Fruit fly (Drosophila melanogaster): ENCODE results near the gene CG42327.

Gene CG42327

DNA sequence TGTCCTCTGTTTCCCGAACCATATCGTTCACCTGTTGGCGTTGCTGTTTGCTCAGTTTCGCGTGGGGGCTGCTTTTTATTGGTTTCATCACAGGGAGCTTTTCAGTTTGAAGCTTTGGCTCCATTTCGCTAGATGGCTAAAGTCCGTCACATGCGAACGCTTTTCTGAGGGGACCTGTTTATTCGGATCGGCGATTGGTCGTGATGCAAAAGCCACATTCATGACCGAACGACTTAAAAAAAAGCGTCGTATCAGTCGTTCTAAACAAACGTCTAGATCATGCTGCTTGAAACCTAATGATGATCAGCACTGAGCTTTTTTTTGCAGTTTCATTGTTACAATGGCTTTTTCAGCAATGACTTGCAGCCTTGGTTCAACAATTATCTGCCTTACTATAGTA is 34.0 kb downstream of the CG42327 start, which contains the start of gene CG6908 (continued):
- TF ChIP-seq CG2202 (tag; optimal IDR thresholded peaks at IDR 0.05) (no peak), luna (GFP tag; optimal IDR thresholded peaks at IDR 0.05) (no peak), CG4424 (GFP tag; optimal IDR thresholded peaks at IDR 0.05) (no peak), CG4707 (GFP tag; optimal IDR thresholded peaks at IDR 0.05) (no peak), CG15269 (tag; optimal IDR thresholded peaks at IDR 0.05) (no peak), CG17912 (GFP tag; optimal IDR thresholded peaks at IDR 0.05) (no peak), nom (GFP tag; optimal IDR thresholded peaks at IDR 0.05) (no peak), ems (GFP tag; optimal IDR thresholded peaks at IDR 0.05) (no peak), slbo (GFP tag; IDR thresholded peaks at IDR 0.05) (peak; percentile 33; the same call in 1 of the 2 replicates), odd (GFP tag; optimal IDR thresholded peaks at IDR 0.05) (no peak), jing (GFP tag; optimal IDR thresholded peaks at IDR 0.05) (no peak), h (optimal IDR thresholded peaks at IDR 0.05) (no peak), so (GFP tag; IDR thresholded peaks at IDR 0.05) (no peak), MTF-1 (GFP tag; optimal IDR thresholded peaks at IDR 0.05; ENCODE audit: borderline replicate concordance) (no peak), B-H2 (GFP tag; optimal IDR thresholded peaks at IDR 0.05) (peak; percentile 71), toy (GFP tag; IDR thresholded peaks at IDR 0.05) (no peak), CG12155 (GFP tag; optimal IDR thresholded peaks at IDR 0.05) (no peak), dmrt99B (tag; optimal IDR thresholded peaks at IDR 0.05) (no peak), Xrp1 (GFP tag; IDR thresholded peaks at IDR 0.05) (no peak), Fer3 (tag; optimal IDR thresholded peaks at IDR 0.05) (peak; percentile 27), D19A (tag; optimal IDR thresholded peaks at IDR 0.05) (no peak), CG16779 (GFP tag; IDR thresholded peaks at IDR 0.05) (no peak), Trl (optimal IDR thresholded peaks at IDR 0.05) (no peak), Trl (GFP tag; optimal IDR thresholded peaks at IDR 0.05) (no peak), CHES-1-like (GFP tag; optimal IDR thresholded peaks at IDR 0.05) (peak; percentile 2), gfzf (GFP tag; optimal IDR thresholded peaks at IDR 0.05) (no peak), sna (GFP tag; IDR thresholded peaks at IDR 0.05; ENCODE audit: partially characterized antibody) (no peak), al (GFP tag; IDR thresholded peaks at IDR 0.05) (no peak), Hey (tag; optimal IDR thresholded peaks at IDR 0.05) (no peak), CG14441 (GFP tag; IDR thresholded peaks at IDR 0.05) (no peak), fd3F (GFP tag; optimal IDR thresholded peaks at IDR 0.05) (no peak), CG14667 (GFP tag; IDR thresholded peaks at IDR 0.05) (no peak), CG12391 (tag; optimal IDR thresholded peaks at IDR 0.05) (no peak), CG9817 (tag; optimal IDR thresholded peaks at IDR 0.05) (no peak), chinmo (GFP tag; IDR thresholded peaks at IDR 0.05; ENCODE audit: partially characterized antibody) (peak; percentile 91; the same call in 3 of the 4 replicates)

DNA sequence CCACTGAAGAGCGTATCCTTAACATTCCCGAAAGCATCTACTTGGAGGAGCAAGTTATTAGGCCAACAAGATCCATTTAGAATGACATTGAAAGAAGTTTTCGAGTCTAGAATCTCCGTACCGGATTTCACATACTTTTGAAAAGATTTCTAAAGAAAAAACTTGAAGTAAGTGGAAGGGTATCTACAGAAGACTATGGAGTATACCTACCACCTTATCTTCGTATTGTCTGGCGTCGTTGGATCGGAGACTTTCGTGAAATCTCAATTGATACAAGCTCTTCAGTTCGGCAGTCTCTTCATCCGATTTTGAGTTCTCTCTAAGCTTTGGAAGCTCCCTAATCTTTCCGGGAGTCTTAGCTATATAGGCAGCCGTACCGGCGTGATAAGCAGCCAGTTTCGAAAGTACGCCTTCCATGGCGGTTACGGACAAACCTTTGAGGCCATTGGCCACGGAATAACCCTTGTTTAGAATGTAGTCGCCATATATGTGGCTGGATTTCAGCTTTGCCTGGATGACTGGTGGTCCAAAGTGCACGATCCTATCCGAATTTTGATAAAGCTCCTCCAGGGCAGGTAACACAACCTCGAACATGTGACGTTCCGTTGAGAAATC is 35.0 kb downstream of the CG42327 start:
- peak; percentile 37 for TF ChIP-seq sug (tag; optimal IDR thresholded peaks at IDR 0.05)
- TF ChIP-seq sna (GFP tag; IDR thresholded peaks at IDR 0.05; ENCODE audit: partially characterized antibody) = no peak
- no peak for TF ChIP-seq CG10431 (GFP tag; optimal IDR thresholded peaks at IDR 0.05)
- no peak for TF ChIP-seq Meics (GFP tag; optimal IDR thresholded peaks at IDR 0.05)
- peak; percentile 60 for TF ChIP-seq CG12769 (tag; optimal IDR thresholded peaks at IDR 0.05)
- TF ChIP-seq CG13287 (GFP tag; IDR thresholded peaks at IDR 0.05; ENCODE audit: partially characterized antibody) = 0 out of 2 replicates have a peak, but pooled peaks have one; percentile 13
- peak; percentile 82 for TF ChIP-seq D19A (tag; optimal IDR thresholded peaks at IDR 0.05)
- peak; percentile 75 for TF ChIP-seq Med (GFP tag)
- TF ChIP-seq Jarid2 (GFP tag; optimal IDR thresholded peaks at IDR 0.05) = peak; percentile 24
- TF ChIP-seq fd102C (GFP tag; optimal IDR thresholded peaks at IDR 0.05) = no peak
- TF ChIP-seq Trl (optimal IDR thresholded peaks at IDR 0.05) = peak in 1 of 2 experiments; percentile 36
- TF ChIP-seq Trl (GFP tag; optimal IDR thresholded peaks at IDR 0.05) = no peak
- TF ChIP-seq row (GFP tag; IDR thresholded peaks at IDR 0.05) = peak; percentile 49; the same call in 2 of the 3 replicates
- TF ChIP-seq CG9932 (GFP tag; IDR thresholded peaks at IDR 0.05) = peak; percentile 15; the same call in 1 of the 2 replicates
- peak; percentile 61; the same call in 1 of the 2 replicates for TF ChIP-seq GATAe (GFP tag; conservative IDR thresholded peaks at IDR 0.05)
- TF ChIP-seq Deaf1 (tag; optimal IDR thresholded peaks at IDR 0.05) = peak; percentile 82
- TF ChIP-seq stc (GFP tag; IDR thresholded peaks at IDR 0.05) = no peak
